Worm (Caenorhabditis elegans) whole organism, late embryonic: ENCODE data around the gene cap-1.

ENCODE experiments used
- ama-1 ChIP-seq: fragments of 150-350 bp; optimal IDR thresholded peaks from 2 replicates; lab custom pipeline; 2014
- ceh-2 ChIP-seq: sonication (generic microtip); optimal IDR thresholded peaks from 2 replicates; lab custom pipeline; 2016; ENCODE audit warnings: missing genotype, missing genetic modification characterization, missing compliant biosample characterization
- ceh-48 ChIP-seq: sonication (generic microtip); optimal IDR thresholded peaks from 2 replicates; lab custom pipeline; 2016; ENCODE audit warnings: missing genetic modification characterization, inconsistent platforms, missing compliant biosample characterization
- ceh-9 ChIP-seq: sonication (generic microtip); optimal IDR thresholded peaks from 2 replicates; lab custom pipeline; 2016; ENCODE audit warnings: mild to moderate bottlenecking, missing genetic modification characterization, inconsistent platforms, missing compliant biosample characterization
- fkh-10 ChIP-seq: fragments of 150-350 bp; optimal IDR thresholded peaks from 2 replicates; lab custom pipeline; 2014; ENCODE audit warnings: missing biosample characterization, missing genetic modification reagents, missing genetic modification characterization
- lim-6 ChIP-seq: sonication (generic microtip); optimal IDR thresholded peaks from 2 replicates; lab custom pipeline; 2016; ENCODE audit warnings: missing genetic modification characterization, missing compliant biosample characterization
- pag-3 ChIP-seq: sonication (generic microtip); optimal IDR thresholded peaks from 2 replicates; lab custom pipeline; 2016; ENCODE audit warnings: missing compliant biosample characterization, missing genetic modification characterization, borderline replicate concordance

- TF ChIP-seq ceh-9 (no peak), ceh-48 (tag; lab: Kevin White, UChicago) (no peak), pag-3 (tag; lab: Kevin White, UChicago) (no peak), fkh-10 (GFP tag; lab: Kevin White, UChicago) (no peak), ama-1 (lab: Kevin White, UChicago) (no peak), lim-6 (tag; lab: Kevin White, UChicago) (no peak), ceh-2 (tag; lab: Kevin White, UChicago) (no peak)
Observed at ce11 chrIV:7203696-7204095, 26.3 kb downstream of the cap-1 start, which contains the start of gene R13A1.3.
